Worm (Caenorhabditis elegans): ENCODE results near the gene F54A3.6.
"Not testable (repeated sequence)": the region's sequence is repeated elsewhere in the genome, so short reads cannot be mapped to it uniquely, and the experiment has no call there.

F54A3.6 gene

DNA sequence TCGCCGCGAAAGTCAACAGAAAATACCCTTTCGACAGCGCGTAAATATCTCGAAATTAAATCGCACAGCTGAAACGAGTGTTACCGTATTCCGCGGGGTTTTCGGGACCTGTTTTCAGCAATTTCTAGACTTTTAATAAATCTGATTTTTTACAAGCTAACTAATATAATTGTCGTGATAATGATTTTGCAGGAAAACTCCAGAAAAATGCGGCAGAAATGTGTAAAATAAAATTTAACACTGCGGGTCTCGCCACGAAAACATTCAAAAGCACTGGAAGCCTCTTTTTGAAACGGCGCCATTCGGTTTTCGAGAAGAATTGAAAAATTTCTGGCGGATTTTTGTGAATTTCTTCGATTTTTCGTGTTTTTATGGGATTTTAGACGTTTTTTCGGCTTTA, at the start of gene F54A3.6:
TSS of gene F54A3.6 (minus strand) at position 42 of the 400 bp plus-strand sequence.
- not testable (repeated sequence) for TF ChIP-seq dao-5, him-1, W03F9.2 (tag; optimal IDR thresholded peaks at IDR 0.05)

DNA sequence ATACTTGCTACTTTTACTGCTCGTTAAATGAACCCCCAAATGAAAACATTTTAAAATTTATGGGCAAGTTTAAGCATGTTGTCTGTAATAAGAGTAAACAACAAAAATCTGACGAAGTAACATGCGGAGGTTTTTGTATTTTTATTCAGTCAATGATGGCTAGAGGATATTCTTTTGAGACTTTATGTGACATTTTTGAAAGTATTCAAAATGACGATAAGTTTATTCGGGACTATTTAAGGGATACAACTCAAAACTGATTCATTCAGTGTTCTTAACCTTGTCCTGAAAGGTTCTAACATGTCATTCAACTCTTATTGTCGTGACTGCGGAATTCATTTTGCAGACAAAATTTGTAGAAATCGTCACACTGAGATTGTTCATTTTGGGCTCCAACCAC, 47.6 kb upstream of the F54A3.6 start, which contains the start of gene K09F6.11:
TSS of gene K09F6.11 (plus strand) at position 301 of the 400 bp plus-strand sequence.
- no peak for TF ChIP-seq him-1 (tag; optimal IDR thresholded peaks at IDR 0.05)
- TF ChIP-seq dao-5 (tag; optimal IDR thresholded peaks at IDR 0.05): no peak
- no peak for TF ChIP-seq W03F9.2 (tag; optimal IDR thresholded peaks at IDR 0.05)

DNA sequence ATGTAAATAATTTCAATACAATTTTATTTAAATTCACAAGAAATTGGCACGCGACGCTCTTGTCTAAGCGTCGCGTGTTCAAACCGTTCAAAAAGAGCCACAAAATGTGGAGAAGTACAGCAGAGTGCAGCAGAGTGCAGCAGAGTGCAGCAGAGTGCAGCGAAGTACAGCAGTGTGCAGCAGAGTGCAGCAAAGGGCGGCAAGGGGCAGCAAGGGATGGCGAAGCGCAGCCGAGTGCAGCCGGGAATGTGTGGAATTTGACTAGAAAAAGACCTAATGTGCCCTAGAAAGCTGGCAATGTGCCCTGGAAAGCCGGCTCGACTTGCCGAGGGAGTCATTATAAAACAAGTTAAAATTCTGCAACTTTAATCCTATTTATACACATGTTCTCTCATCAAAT, 47.0 kb upstream of the F54A3.6 start, which contains the start of gene K09F6.6:
TSS of gene K09F6.6 (minus strand) at position 43 of the 400 bp plus-strand sequence.
- TF ChIP-seq dao-5 (tag; optimal IDR thresholded peaks at IDR 0.05) (no peak), him-1 (tag; optimal IDR thresholded peaks at IDR 0.05) (no peak), W03F9.2 (tag; optimal IDR thresholded peaks at IDR 0.05) (no peak)

DNA sequence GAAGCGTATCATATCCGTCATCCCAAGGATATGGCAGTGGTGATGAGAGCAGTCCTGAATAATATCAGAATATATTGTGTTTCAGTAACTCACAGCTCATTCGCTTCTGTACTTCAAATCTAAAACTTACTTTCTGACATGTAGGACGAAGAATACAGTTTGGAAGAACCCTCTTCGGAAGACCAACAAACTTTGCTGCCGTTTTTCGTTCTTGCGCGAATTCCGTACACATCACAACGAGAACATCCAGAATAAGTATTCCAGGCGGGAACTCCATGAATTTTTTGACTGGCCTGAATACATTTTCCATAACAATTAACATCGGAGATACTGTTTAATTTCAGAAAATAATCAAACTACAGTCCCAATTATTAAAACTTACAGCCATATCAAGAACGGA, 45.1 kb upstream of the F54A3.6 start, which contains the start of gene K09F6.15:
TSS of gene K09F6.15 (minus strand) at position 101 of the 400 bp plus-strand sequence.
- no peak for TF ChIP-seq dao-5 (tag; optimal IDR thresholded peaks at IDR 0.05)
- TF ChIP-seq W03F9.2 (tag; optimal IDR thresholded peaks at IDR 0.05): no peak
- TF ChIP-seq him-1 (tag; optimal IDR thresholded peaks at IDR 0.05): no peak

- TF ChIP-seq dao-5 (tag; optimal IDR thresholded peaks at IDR 0.05) (no peak), W03F9.2 (tag; optimal IDR thresholded peaks at IDR 0.05) (no peak), him-1 (tag; optimal IDR thresholded peaks at IDR 0.05) (no peak)
Measured at ce11 chrII:2273750-2274149, 41.5 kb upstream of the F54A3.6 start.

ce11 chrII:2254861-2255260, 22.6 kb upstream of the F54A3.6 start, which contains the start of gene K09F6.3:
Gene K09F6.3, plus strand, starts transcription at chrII:2255161.
- TF ChIP-seq W03F9.2, him-1, dao-5 (tag; optimal IDR thresholded peaks at IDR 0.05): not testable (repeated sequence)

DNA sequence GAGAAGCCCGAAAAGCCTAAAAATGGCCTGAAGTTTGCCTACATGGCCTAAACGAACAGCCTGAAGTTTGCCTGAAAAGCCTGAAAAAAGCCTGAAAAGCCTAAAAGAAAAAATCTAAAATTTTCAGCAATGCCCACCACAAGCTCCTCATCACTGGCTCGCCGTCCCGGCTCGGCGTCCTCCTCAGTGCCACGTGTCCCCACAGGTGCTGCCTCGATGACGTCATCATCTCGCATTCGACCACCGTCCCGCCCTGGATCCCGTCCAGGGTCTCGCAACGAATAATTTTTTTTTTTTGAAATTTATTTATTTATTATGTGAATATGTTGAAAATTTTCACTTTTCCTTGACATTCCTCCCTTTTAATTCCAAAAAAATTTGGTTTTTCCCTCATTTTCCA, 21.4 kb upstream of the F54A3.6 start:
- TF ChIP-seq dao-5 (tag; optimal IDR thresholded peaks at IDR 0.05) (no peak), W03F9.2 (tag; optimal IDR thresholded peaks at IDR 0.05) (no peak), him-1 (tag; optimal IDR thresholded peaks at IDR 0.05) (no peak)

DNA sequence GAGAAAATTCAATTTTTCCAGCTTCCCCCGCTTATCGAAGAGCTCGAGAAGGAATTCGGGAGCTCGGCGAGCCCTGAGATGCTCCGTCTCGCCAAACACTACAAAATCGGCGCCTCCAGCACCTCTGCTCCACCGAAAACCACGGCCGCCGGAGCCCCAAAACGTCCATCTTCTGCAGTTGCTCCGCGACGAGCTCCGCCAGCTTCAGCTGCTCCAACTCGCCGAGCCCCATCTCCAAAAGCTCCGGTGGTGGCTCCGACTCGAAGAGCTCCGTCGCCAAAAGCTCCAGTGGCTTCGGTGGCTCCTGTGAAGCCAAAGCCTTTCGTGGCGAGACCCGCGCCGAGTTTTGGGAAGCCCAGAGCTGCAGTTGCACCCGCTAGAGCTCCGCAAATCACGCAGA, 19.3 kb upstream of the F54A3.6 start:
- TF ChIP-seq him-1 (tag; optimal IDR thresholded peaks at IDR 0.05) (no peak), dao-5 (tag; optimal IDR thresholded peaks at IDR 0.05) (no peak), W03F9.2 (tag; optimal IDR thresholded peaks at IDR 0.05) (no peak)

- TF ChIP-seq him-1 (tag; optimal IDR thresholded peaks at IDR 0.05) (no peak), dao-5 (tag; optimal IDR thresholded peaks at IDR 0.05) (no peak), W03F9.2 (tag; optimal IDR thresholded peaks at IDR 0.05) (no peak)
Measured at ce11 chrII:2243342-2243741, 11.1 kb upstream of the F54A3.6 start, which contains the start of gene F54A3.2. Gene F54A3.2, plus strand, starts transcription at chrII:2243642.

DNA sequence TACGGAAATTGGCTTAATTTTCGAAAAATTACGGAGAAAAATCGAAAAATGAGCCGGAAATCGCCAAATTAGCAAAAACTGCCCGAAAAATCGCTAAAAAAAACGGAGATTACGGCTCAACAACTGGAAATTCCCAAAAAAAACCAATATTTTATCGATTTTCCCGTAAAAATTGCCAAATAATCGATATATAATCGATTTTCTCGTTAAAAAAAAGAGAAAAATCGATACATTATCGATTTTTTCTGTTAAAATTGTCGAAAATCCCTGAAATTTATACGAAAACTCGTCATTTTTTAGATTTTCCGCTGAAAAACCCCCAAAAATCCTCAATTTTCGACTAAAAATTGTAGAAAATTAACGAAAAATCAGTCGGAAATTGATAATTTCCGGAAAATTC, 4.1 kb upstream of the F54A3.6 start:
- TF ChIP-seq him-1 (tag; optimal IDR thresholded peaks at IDR 0.05) (no peak), W03F9.2 (tag; optimal IDR thresholded peaks at IDR 0.05) (no peak), dao-5 (tag; optimal IDR thresholded peaks at IDR 0.05) (no peak)

DNA sequence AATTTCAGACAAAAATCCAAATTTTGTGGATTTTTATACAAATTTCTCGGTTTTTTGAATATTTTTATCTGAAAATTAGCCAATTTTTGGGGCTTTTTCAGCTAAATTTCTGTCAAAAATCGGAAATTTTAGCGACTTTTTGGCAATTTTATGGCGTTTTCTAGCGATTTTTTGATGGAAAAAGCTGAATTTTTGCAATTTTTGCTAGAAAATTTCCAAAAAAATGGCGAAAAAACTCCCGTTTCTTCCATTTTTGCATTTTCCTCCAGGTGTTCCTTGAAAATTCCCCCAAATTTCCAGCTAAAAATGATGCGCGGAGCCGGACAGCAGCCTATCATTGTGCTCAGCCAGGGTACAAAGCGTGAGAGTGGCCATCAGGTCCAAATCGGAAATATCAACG, 970 bp upstream of the F54A3.6 start, which contains the start of gene cct-3:
TSS of gene cct-3 (plus strand) at position 301 of the 400 bp plus-strand sequence.
- TF ChIP-seq dao-5 (tag; optimal IDR thresholded peaks at IDR 0.05) (no peak), him-1 (tag; optimal IDR thresholded peaks at IDR 0.05) (no peak), W03F9.2 (tag; optimal IDR thresholded peaks at IDR 0.05) (no peak)

DNA sequence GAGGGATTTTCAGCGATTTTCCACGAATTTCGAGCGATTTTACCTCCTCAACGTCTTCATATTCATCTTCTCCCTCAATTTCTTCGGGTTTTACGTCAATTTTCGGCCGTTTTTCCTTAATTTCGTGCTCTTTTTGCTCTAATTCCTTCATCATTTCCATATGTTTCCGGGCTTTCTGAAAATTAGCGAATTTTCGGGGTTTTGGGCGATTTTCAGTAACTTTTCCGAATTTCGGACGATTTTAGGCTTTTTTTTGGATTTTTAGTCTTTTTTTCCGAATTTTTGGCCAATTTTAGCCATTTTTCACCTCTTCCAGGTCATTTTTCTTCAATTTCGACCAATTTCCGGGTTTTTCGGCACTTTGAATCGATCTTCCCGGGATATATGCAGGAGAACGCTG, 1.9 kb downstream of the F54A3.6 start:
- TF ChIP-seq him-1 (tag; optimal IDR thresholded peaks at IDR 0.05) (no peak), dao-5 (tag; optimal IDR thresholded peaks at IDR 0.05) (no peak)

DNA sequence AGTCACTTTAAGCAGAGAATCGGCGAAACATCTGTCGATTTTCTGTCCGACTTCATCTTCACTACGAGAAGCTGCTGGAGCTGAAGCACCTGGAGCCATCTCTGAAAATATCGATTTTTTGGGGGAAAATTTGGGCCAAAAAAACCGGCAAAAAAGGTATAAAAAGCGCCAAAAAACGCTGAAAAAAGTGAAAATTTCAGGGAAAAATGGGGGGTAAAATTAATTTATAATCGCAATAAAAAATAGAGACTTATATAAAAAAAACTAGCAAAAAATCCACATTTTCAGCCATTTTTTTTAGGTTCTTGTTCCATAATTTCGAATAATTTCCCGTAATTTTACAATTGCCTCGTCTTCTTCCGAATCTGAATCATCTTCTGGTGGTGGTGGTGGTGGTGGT, 6.7 kb downstream of the F54A3.6 start, which contains the start of gene F54A3.5:
TSS of gene F54A3.5 (minus strand) at position 101 of the 400 bp plus-strand sequence.
- TF ChIP-seq dao-5 (tag; optimal IDR thresholded peaks at IDR 0.05) (no peak), him-1 (tag; optimal IDR thresholded peaks at IDR 0.05) (no peak), W03F9.2 (tag; optimal IDR thresholded peaks at IDR 0.05) (no peak)

- TF ChIP-seq W03F9.2 (tag; optimal IDR thresholded peaks at IDR 0.05) (no peak), dao-5 (tag; optimal IDR thresholded peaks at IDR 0.05) (no peak), him-1 (tag; optimal IDR thresholded peaks at IDR 0.05) (no peak)
Measured at ce11 chrII:2223467-2223866, 8.8 kb downstream of the F54A3.6 start, which contains the start of gene cbs-2. Gene cbs-2, minus strand, starts transcription at chrII:2223567.
